Fruit fly (Drosophila melanogaster) Kc167 (cell line): ENCODE measurements around the gene CG13893.

Source experiments
- Sin3A ChIP-seq: fragments of >200 bp; optimal IDR thresholded peaks from 2 replicates; lab custom pipeline; 2018; ENCODE audit warnings: missing external identifiers
- h ChIP-seq: fragments of >200 bp; optimal IDR thresholded peaks from 3 replicates; lab custom pipeline; 2018; ENCODE audit warnings: missing external identifiers
- ttk ChIP-seq: sonication (Bioruptor generic); optimal IDR thresholded peaks from 2 replicates; lab custom pipeline; 2017; ENCODE audit warnings: missing external identifiers

- TF ChIP-seq h (lab: Kevin White, UChicago) (no peak), Sin3A (lab: Kevin White, UChicago) (no peak), ttk (lab: Kevin White, UChicago) (no peak)
Measured at dm6 chr3L:614751-615424, 11.1 kb upstream of the CG13893 start.
